Worm (Caenorhabditis elegans) whole organism, L4/young adult: ENCODE measurements around the gene srh-100.

Source experiments
- dao-5 ChIP-seq: sonication (generic microtip); optimal IDR thresholded peaks from 2 replicates; lab custom pipeline; 2016; ENCODE audit warnings: missing genotype, missing genetic modification characterization, moderate library complexity, missing compliant biosample characterization
- him-1 ChIP-seq: sonication (generic microtip); optimal IDR thresholded peaks from 2 replicates; lab custom pipeline; 2016; ENCODE audit warnings: missing genotype, missing genetic modification reagents, missing genetic modification characterization, missing compliant biosample characterization

DNA sequence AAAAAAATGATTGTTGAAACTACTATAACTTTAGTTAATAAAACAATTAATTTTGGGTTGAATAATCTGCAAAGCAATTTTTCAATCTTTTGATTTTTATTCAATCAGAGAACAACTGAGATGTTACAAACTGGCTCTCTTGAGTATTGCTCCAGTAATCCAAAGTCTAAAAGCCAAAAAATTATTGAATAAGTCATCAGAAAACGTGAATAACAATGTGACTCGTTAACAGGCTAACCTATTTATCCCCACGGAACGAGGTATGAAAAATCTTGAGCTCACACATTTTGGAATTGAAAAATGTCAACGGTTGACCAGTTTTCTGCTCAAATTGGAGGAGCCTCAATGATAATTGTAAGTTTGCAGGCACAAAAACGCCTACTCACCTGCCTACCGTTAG is 43.0 kb upstream of the srh-100 start, which contains the start of gene srx-111:
- TF ChIP-seq dao-5 (tag; lab: Kevin White, UChicago) (no peak), him-1 (tag; lab: Kevin White, UChicago) (no peak)
